Worm (Caenorhabditis elegans): ENCODE results near the gene Y50E8A.11.
A peak's percentile ranks its signal among the peaks of the same experiment; 100 is the strongest.

Gene Y50E8A.11

DNA sequence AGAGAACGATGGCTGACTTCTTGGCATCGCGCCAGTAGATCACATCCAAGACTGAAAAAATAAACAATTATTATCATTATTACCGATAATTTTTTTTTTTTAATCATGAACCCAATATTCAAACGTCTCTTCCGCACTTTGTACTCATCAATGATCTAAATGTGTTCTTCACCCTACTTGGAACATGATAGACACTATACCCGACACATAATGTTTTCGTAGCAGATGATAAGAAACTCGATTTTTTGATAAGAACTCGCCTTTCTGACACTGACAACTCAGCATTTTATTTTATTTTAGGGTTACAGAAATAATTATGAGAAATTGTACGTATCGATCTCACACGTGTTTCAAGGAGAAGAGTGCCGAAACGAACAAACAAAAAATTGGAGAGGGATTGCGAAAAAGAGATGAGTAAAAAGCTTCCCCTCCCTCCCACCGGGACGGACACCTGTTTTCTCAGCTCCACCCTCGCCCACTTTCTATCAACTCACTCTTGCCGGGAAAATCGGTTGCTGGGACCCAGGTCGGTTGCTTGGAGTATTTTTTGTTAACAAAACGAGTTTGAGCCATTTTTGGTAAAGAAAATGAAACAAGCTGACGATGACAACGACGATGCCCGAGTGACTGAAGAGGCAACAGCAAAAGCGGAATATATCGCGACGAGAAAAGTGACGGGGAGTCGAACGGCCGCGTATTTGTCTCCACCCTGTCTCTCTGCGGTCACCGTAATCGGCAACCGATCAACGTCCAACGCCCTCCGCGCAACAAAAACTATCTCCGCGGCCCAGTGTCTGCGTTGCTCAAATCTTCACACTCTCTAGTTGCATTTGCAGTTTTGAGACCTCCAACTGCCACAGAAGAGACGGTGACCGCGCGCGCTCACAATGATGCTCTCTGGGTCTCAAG is 49.3 kb downstream of the Y50E8A.11 start:
- TF ChIP-seq ceh-90 (tag; optimal IDR thresholded peaks at IDR 0.05): no peak
- TF ChIP-seq nhr-90 (tag; optimal IDR thresholded peaks at IDR 0.05; ENCODE audit: poor library complexity): peak; percentile 19
- no peak for TF ChIP-seq sptf-1 (tag; optimal IDR thresholded peaks at IDR 0.05)
- TF ChIP-seq efl-1 (optimal IDR thresholded peaks at IDR 0.05): peak in 1 of 2 experiments; percentile 3
- TF ChIP-seq efl-1 (GFP tag; optimal IDR thresholded peaks at IDR 0.05 in 1 of 2): peak in 1 of 2 experiments; percentile 93
- TF ChIP-seq elt-2 (tag; optimal IDR thresholded peaks at IDR 0.05): peak; percentile 84
- no peak for TF ChIP-seq C16A3.4 (tag; optimal IDR thresholded peaks at IDR 0.05)
- TF ChIP-seq dsc-1 (tag; optimal IDR thresholded peaks at IDR 0.05): no peak
- TF ChIP-seq rnt-1 (tag; optimal IDR thresholded peaks at IDR 0.05): peak; percentile 18
- TF ChIP-seq ceh-63 (GFP tag; optimal IDR thresholded peaks at IDR 0.05): no peak
- peak; percentile 64 for TF ChIP-seq lin-14 (GFP tag; optimal IDR thresholded peaks at IDR 0.05)

DNA sequence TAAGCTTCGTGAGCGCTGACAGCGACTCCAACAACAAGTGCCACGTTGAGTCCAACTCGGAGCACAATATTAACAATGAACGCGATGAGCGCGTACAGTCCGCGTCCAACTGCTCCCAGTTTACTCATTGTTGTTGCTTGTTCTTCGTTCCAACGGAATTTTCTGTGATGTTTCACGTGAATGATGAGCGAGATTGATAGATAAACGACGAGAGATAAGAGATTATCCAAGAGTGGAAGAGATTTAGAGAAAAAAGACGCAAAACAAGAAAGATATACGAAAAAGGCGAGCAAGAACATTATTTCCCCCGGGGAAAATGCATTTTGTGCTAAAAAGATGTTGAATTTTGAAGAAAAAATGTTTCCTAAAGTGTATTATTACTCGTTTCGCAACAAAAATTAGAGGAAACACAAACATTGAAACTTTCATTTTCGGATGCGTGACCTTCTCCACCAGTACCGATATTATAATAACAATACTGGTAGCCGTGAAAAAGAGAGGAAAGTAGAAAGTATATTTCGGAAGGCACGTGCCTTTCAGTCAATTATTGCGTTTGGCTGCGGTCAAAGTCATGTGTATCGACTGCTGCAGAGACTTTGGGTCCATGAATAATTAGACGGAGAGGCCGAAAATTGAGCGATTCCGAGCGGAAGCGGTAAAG is 50.4 kb downstream of the Y50E8A.11 start:
- TF ChIP-seq nhr-20 (tag; optimal IDR thresholded peaks at IDR 0.05) (peak; percentile 36), blmp-1 (tag; optimal IDR thresholded peaks at IDR 0.05) (peak; percentile 75), fkh-4 (tag; optimal IDR thresholded peaks at IDR 0.05; ENCODE audit: borderline replicate concordance) (no peak), ama-1 (optimal IDR thresholded peaks at IDR 0.05) (peak; percentile 35), lin-14 (GFP tag; optimal IDR thresholded peaks at IDR 0.05) (peak; percentile 62), nhr-84 (tag; optimal IDR thresholded peaks at IDR 0.05) (no peak), ztf-11 (tag; optimal IDR thresholded peaks at IDR 0.05) (no peak), lin-35 (GFP tag; optimal IDR thresholded peaks at IDR 0.05) (peak in 1 of 2 experiments; percentile 15), zip-4 (GFP tag; optimal IDR thresholded peaks at IDR 0.05) (no peak), sptf-1 (tag; optimal IDR thresholded peaks at IDR 0.05) (no peak), nhr-47 (tag; optimal IDR thresholded peaks at IDR 0.05) (peak; percentile 16), efl-1 (optimal IDR thresholded peaks at IDR 0.05) (no peak), efl-1 (GFP tag; optimal IDR thresholded peaks at IDR 0.05 in 1 of 2) (peak in 1 of 2 experiments; percentile 31), nhr-12 (tag; optimal IDR thresholded peaks at IDR 0.05) (no peak), xbp-1 (tag; optimal IDR thresholded peaks at IDR 0.05) (peak; percentile 1), nhr-85 (tag) (peak; percentile 85), elt-3 (tag; optimal IDR thresholded peaks at IDR 0.05) (peak in 3 of 6 experiments; percentile 15 to 70 (median 55)), nhr-19 (GFP tag; conservative IDR thresholded peaks at IDR 0.05) (peak; percentile 58), nhr-71 (tag; optimal IDR thresholded peaks at IDR 0.05) (peak; percentile 44), snu-23 (GFP tag; optimal IDR thresholded peaks at IDR 0.05) (peak; percentile 2), rnt-1 (tag; optimal IDR thresholded peaks at IDR 0.05) (peak; percentile 31)
